Fruit fly (Drosophila melanogaster) whole organism: ENCODE measurements around the gene CG43915.

Source experiments
- EcR ChIP-seq, 2 experiments: fragments of >200 bp; optimal IDR thresholded peaks; 2 replicates each; lab custom pipeline; 2017; ENCODE audit warnings: missing biosample characterization in 2 of 2, missing genetic modification characterization in 2 of 2, missing genetic modification reagents in 2 of 2
- usp ChIP-seq: fragments of >200 bp; optimal IDR thresholded peaks from 2 replicates; lab custom pipeline; 2017; ENCODE audit warnings: missing biosample characterization, missing genetic modification characterization, mixed read lengths

DNA sequence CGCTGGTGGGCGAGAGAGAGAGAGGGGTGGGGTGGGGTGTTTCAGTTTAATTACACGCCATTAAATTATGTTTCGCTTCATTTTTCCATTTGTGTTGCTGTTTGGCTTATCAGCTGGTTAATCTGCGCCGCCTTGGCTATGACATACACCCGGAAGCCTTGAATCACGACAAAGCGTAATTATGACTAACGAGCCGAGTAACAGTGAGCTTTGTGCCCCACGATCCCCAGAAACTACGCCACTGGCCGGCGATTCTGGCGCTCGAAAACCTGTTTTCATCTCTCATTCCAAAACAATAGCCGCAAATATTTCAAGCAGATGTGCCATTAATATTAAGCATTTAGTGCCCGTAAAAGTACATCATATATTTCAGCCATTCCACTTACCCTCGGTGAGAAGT, 20.8 kb upstream of the CG43915 start:
- TF ChIP-seq EcR (GFP tag; optimal IDR thresholded peaks at IDR 0.05; lab: Kevin White, UChicago) (no peak), usp (GFP tag; lab: Kevin White, UChicago) (no peak)
